Worm (Caenorhabditis elegans): ENCODE results near the gene selt-1.2.

DNA sequence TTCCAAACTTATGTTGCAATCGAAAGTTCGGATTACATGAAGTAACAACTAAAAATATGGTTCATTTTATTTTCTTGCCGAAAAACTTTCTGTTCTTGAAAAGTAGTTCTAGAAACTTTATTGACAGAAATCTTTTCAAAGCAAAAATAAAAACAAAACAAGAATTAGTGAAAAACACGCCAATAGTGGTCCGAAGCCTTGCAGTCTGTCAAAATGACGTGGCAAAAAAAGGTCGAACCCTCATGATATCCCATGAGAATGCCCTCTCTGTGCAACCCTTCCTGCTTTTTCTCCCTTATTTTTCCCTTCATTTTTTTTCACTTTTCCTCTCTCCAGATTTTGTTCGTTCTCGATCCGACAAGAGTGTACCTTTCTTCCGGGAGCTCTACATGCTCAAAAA lies 48.0 kb downstream of the selt-1.2 start:
- TF ChIP-seq him-1 (tag; optimal IDR thresholded peaks at IDR 0.05) (no peak), dao-5 (tag; optimal IDR thresholded peaks at IDR 0.05) (no peak), W03F9.2 (tag; optimal IDR thresholded peaks at IDR 0.05) (no peak)

All from whole organism, L4/young adult.